Fruit fly (Drosophila melanogaster) whole organism, pupa: ENCODE measurements around the gene tgy.

Source experiments
- CG10348 ChIP-seq: fragments of 200-800 bp; sonication (Bioruptor generic); IDR thresholded peaks from 2 replicates; pipeline ENCODE4 v1.3.6; 2022; ENCODE audit warnings: missing biosample characterization, missing genetic modification characterization
- CG12605 ChIP-seq: fragments of 200-800 bp; sonication (Bioruptor generic); IDR thresholded peaks from 2 replicates; pipeline ENCODE4 v1.3.6; 2022; ENCODE audit warnings: missing biosample characterization, missing genetic modification characterization
- CG13204 ChIP-seq: fragments of 200-800 bp; sonication (Bioruptor generic); optimal IDR thresholded peaks from 2 replicates; lab custom pipeline; 2018; ENCODE audit warnings: missing biosample characterization, mild to moderate bottlenecking, missing genetic modification characterization, moderate library complexity
- CG14655 ChIP-seq: fragments of 200-800 bp; sonication (Bioruptor generic); optimal IDR thresholded peaks from 3 replicates; lab custom pipeline; 2017; ENCODE audit warnings: mild to moderate bottlenecking, missing biosample characterization, missing genetic modification reagents, missing genetic modification characterization
- CG15710 ChIP-seq: fragments of 200-800 bp; sonication (Bioruptor generic); optimal IDR thresholded peaks from 2 replicates; lab custom pipeline; 2018; ENCODE audit warnings: missing biosample characterization, mild to moderate bottlenecking, missing genetic modification characterization, moderate library complexity
- CG17806 ChIP-seq: fragments of 200-800 bp; sonication (Bioruptor generic); optimal IDR thresholded peaks from 2 replicates; lab custom pipeline; 2018; ENCODE audit warnings: missing biosample characterization, mild to moderate bottlenecking, missing genetic modification characterization, moderate library complexity
- CG32121 ChIP-seq: fragments of 200-800 bp; sonication (Bioruptor generic); IDR thresholded peaks from 2 replicates; pipeline ENCODE4 v1.3.6; 2022; ENCODE audit warnings: missing biosample characterization, missing genetic modification characterization
- CG34367 ChIP-seq: fragments of 200-800 bp; sonication (Bioruptor generic); optimal IDR thresholded peaks from 2 replicates; lab custom pipeline; 2018; ENCODE audit warnings: missing biosample characterization, mild to moderate bottlenecking, missing genetic modification characterization
- CG4496 ChIP-seq: fragments of 200-800 bp; sonication (Bioruptor generic); IDR thresholded peaks from 3 replicates; pipeline ENCODE4 v1.3.6; 2022; ENCODE audit warnings: missing biosample characterization, missing genetic modification characterization
- CG8159 ChIP-seq: fragments of 200-800 bp; sonication (Bioruptor generic); optimal IDR thresholded peaks from 3 replicates; lab custom pipeline; 2018; ENCODE audit warnings: missing biosample characterization, mild to moderate bottlenecking, missing genetic modification characterization, moderate library complexity
- CG8301 ChIP-seq: fragments of 200-800 bp; sonication (Bioruptor generic); optimal IDR thresholded peaks from 2 replicates; lab custom pipeline; 2018; ENCODE audit warnings: missing biosample characterization, mild to moderate bottlenecking, missing genetic modification characterization
- CG9948 ChIP-seq: fragments of 200-800 bp; sonication (Bioruptor generic); optimal IDR thresholded peaks from 2 replicates; lab custom pipeline; 2018; ENCODE audit warnings: missing biosample characterization, mild to moderate bottlenecking, missing genetic modification characterization, moderate library complexity
- D1 ChIP-seq: fragments of 200-800 bp; sonication (Bioruptor generic); optimal IDR thresholded peaks from 2 replicates; lab custom pipeline; 2018; ENCODE audit warnings: missing biosample characterization, mild to moderate bottlenecking, missing genetic modification characterization, moderate library complexity
- EcR ChIP-seq: fragments of 200-800 bp; sonication (Bioruptor generic); optimal IDR thresholded peaks from 3 replicates; lab custom pipeline; 2019; ENCODE audit warnings: missing biosample characterization, missing genetic modification characterization, mild to moderate bottlenecking, moderate library complexity, missing genetic modification reagents
- Ets98B ChIP-seq: fragments of 200-800 bp; sonication (Bioruptor generic); IDR thresholded peaks from 2 replicates; pipeline ENCODE4 v1.3.6; 2022; ENCODE audit warnings: missing biosample characterization, missing genetic modification characterization
- Pif1A ChIP-seq: fragments of 200-800 bp; sonication (Bioruptor generic); optimal IDR thresholded peaks from 3 replicates; lab custom pipeline; 2016; ENCODE audit warnings: missing biosample characterization, missing genetic modification characterization
- Pif1B ChIP-seq: fragments of 200-800 bp; sonication (Bioruptor generic); optimal IDR thresholded peaks from 3 replicates; lab custom pipeline; 2016; ENCODE audit warnings: missing biosample characterization, missing genetic modification characterization
- Snoo ChIP-seq: fragments of 200-800 bp; sonication (Bioruptor generic); optimal IDR thresholded peaks from 3 replicates; lab custom pipeline; 2017; ENCODE audit warnings: missing biosample characterization, mild to moderate bottlenecking, missing genetic modification characterization, inconsistent platforms
- fd96Ca ChIP-seq: fragments of 200-800 bp; sonication (Bioruptor generic); IDR thresholded peaks from 3 replicates; pipeline ENCODE4 v1.3.6; 2022; ENCODE audit warnings: missing biosample characterization, missing genetic modification characterization
- gl ChIP-seq: fragments of 200-800 bp; sonication (Bioruptor generic); optimal IDR thresholded peaks from 2 replicates; lab custom pipeline; 2018; ENCODE audit warnings: missing biosample characterization, mild to moderate bottlenecking, missing genetic modification characterization
- rn ChIP-seq: fragments of 200-800 bp; sonication (Bioruptor generic); IDR thresholded peaks from 2 replicates; pipeline ENCODE4 v1.3.6; 2022; ENCODE audit warnings: missing biosample characterization, missing genetic modification characterization

Gene tgy

DNA sequence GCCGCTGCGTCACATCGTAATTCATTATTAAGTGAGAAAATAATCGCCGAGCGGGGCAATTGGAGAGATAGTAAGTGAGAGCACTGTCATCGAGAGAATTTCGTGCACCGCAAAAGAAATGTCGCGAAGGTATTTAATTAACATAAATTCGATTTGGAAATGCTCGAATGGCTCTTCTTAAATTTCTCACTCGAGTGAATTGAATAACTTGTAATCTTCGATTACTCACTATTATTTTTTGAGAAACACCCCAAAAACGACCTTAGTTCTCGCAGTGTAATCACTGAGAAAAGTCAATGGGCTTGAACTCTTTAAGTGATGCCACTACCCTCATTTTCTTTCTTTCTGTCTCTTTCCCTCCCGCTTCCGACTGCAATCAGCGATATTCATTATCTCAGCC is 27.9 kb upstream of the tgy start:
- TF ChIP-seq EcR (peak; percentile 94), Ets98B (peak; percentile 94), fd96Ca (GFP tag; lab: Robert Waterston, UW) (peak; percentile 95), CG8301 (tag; lab: Kevin White, UChicago) (peak; percentile 93), CG4496 (peak; percentile 94), CG8159 (peak; percentile 91), CG9948 (tag; lab: Kevin White, UChicago) (peak; percentile 85), CG14655 (GFP tag; lab: Kevin White, UChicago) (peak; percentile 95), CG13204 (GFP tag; lab: Kevin White, UChicago) (peak; percentile 67), gl (tag; lab: Kevin White, UChicago) (peak; percentile 84), Snoo (tag; lab: Kevin White, UChicago) (peak; percentile 93), CG12605 (GFP tag; lab: Robert Waterston, UW) (peak; percentile 90), D1 (peak; percentile 23), CG32121 (GFP tag; lab: Robert Waterston, UW) (peak; percentile 90), CG34367 (tag; lab: Kevin White, UChicago) (peak; percentile 91), rn (peak; percentile 88), Pif1A (GFP tag; lab: Kevin White, UChicago) (peak; percentile 96), CG10348 (GFP tag; lab: Robert Waterston, UW) (peak; percentile 24; the same call in 1 of the 2 replicates), Pif1B (peak; percentile 96), CG17806 (peak; percentile 91), CG15710 (tag; lab: Kevin White, UChicago) (peak; percentile 92)

DNA sequence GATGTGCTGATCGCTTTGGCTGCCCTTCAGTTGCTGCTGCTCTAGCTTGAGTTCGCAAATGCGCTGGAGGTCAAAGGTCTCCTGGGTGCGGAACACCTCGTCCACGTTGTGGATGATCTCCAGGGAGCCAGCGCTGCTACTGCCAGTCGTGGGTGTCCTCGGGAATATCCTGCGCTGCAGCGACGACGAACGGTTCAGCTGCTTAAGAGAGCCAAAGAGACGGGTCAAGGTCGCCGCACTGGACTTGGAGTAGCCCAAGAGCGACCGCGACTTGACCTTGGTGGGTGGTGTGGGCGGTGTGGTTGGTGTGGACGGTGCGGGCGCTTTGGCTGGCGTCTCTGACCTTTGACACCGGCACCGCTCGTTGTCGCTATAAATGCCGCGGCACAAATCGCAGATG is 27.1 kb upstream of the tgy start:
- TF ChIP-seq CG15710 (tag; lab: Kevin White, UChicago) (no peak), CG10348 (GFP tag; lab: Robert Waterston, UW) (no peak), Pif1B (no peak), Ets98B (no peak), CG13204 (GFP tag; lab: Kevin White, UChicago) (no peak), CG17806 (no peak), D1 (no peak), CG8159 (no peak), CG34367 (tag; lab: Kevin White, UChicago) (no peak), gl (tag; lab: Kevin White, UChicago) (no peak), CG12605 (GFP tag; lab: Robert Waterston, UW) (no peak), EcR (no peak), CG9948 (tag; lab: Kevin White, UChicago) (no peak), Pif1A (GFP tag; lab: Kevin White, UChicago) (no peak), rn (no peak), CG14655 (GFP tag; lab: Kevin White, UChicago) (no peak), Snoo (tag; lab: Kevin White, UChicago) (no peak), CG4496 (no peak)

DNA sequence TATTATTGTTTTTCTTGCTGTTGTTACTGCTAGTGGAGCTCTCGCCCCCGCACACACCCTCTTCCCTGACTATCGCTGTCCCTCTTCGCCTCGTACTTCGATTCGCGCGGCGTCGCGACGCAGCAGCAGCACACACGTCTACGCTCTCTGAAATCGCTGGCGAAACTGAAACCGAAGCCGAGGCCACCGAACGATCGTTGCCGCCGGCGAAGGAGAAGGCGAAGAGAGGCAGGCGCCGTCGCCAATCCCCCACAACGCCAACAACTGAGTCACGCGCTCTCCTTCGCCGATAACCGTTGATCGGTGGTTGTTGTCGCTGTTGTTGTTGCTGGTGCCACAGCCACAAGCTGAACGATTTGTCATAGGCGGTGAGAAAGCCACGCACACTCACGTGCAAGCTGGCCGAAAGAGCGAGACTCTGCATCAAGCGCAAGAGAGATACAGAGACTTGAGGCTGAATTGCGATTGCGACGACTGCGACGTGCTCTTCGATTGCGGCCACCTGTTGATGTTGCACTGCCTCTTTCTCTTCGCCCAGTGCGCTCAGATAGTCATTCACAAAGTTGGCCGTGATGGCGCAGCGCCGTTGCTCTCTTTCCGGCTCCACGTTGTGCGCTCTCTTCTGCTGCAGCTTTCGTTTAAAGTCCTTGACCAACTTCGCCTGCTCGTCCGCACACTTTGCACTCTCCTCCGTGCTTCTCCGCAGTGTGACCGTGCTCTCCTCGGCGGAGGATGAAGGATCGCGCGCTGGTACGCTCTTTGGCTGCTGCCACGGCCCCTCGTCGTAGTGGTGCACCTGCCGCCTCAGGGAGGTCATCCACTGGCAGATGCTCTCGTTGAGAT is 26.4 kb upstream of the tgy start:
- peak; percentile 64 for TF ChIP-seq CG4496
- TF ChIP-seq D1: no peak
- peak; percentile 49 for TF ChIP-seq Pif1B
- no peak for TF ChIP-seq Pif1A (GFP tag; lab: Kevin White, UChicago)
- TF ChIP-seq CG9948 (tag; lab: Kevin White, UChicago): no peak
- peak; percentile 56; the same call in 2 of the 3 replicates for TF ChIP-seq fd96Ca (GFP tag; lab: Robert Waterston, UW)
- no peak for TF ChIP-seq CG17806
- TF ChIP-seq Snoo (tag; lab: Kevin White, UChicago): no peak
- TF ChIP-seq CG8159: no peak
- TF ChIP-seq CG13204 (GFP tag; lab: Kevin White, UChicago): peak; percentile 79
- TF ChIP-seq CG12605 (GFP tag; lab: Robert Waterston, UW): 0 out of 2 replicates have a peak, but pooled peaks have one; percentile 17
- TF ChIP-seq CG32121 (GFP tag; lab: Robert Waterston, UW): peak; percentile 50
- TF ChIP-seq CG15710 (tag; lab: Kevin White, UChicago): no peak
- no peak for TF ChIP-seq CG8301 (tag; lab: Kevin White, UChicago)
- TF ChIP-seq CG10348 (GFP tag; lab: Robert Waterston, UW): no peak
- TF ChIP-seq CG34367 (tag; lab: Kevin White, UChicago): no peak
- TF ChIP-seq EcR: peak; percentile 82
- TF ChIP-seq CG14655 (GFP tag; lab: Kevin White, UChicago): no peak
- peak; percentile 46; the same call in 1 of the 2 replicates for TF ChIP-seq Ets98B
- TF ChIP-seq rn: no peak
- peak; percentile 6 for TF ChIP-seq gl (tag; lab: Kevin White, UChicago)

DNA sequence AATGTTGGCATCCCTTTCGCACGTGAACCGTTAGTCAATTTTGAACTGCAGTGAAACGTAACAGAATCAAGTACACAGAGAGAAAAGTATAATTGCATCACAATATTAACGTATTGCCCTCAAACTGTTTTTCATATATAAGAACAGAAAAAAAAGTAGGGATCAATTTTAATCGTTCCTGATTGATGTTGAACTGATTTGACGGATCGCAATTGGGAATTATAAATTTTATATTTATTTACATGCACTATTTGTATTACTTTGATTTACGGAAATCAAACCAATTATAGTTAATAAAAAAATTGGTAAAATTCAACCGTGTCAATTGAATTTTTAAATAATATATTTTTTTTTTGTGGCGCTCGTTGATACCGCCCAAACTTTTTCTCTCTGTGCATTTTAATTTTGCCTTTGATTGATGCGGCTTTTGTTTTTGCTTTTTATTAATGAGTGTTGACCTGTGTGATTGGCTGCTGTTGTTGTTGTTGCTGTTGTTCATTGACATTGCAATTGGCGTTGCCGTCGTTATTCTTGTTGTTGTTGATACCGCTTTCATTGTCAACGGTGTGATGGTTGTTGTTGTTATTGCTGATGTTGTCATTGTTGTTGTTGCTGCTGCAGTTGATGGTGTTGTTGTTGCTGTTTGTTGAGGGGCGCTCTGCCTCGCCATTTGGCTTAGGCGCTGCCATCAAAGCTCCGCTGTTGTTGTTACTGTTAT is 25.6 kb upstream of the tgy start:
- TF ChIP-seq Ets98B (no peak), CG15710 (tag; lab: Kevin White, UChicago) (peak; percentile 68), CG10348 (GFP tag; lab: Robert Waterston, UW) (0 out of 2 replicates have a peak, but pooled peaks have one; percentile 22), Snoo (tag; lab: Kevin White, UChicago) (peak; percentile 79), CG8301 (tag; lab: Kevin White, UChicago) (peak; percentile 41), D1 (peak; percentile 5), CG9948 (tag; lab: Kevin White, UChicago) (peak; percentile 73), CG17806 (peak; percentile 69), CG8159 (peak; percentile 75), CG12605 (GFP tag; lab: Robert Waterston, UW) (no peak), CG34367 (tag; lab: Kevin White, UChicago) (peak; percentile 47), EcR (no peak), CG14655 (GFP tag; lab: Kevin White, UChicago) (peak; percentile 70), fd96Ca (GFP tag; lab: Robert Waterston, UW) (no peak), CG13204 (GFP tag; lab: Kevin White, UChicago) (no peak), CG32121 (GFP tag; lab: Robert Waterston, UW) (peak; percentile 41; the same call in 1 of the 2 replicates), Pif1A (GFP tag; lab: Kevin White, UChicago) (peak; percentile 39), Pif1B (peak; percentile 42), CG4496 (peak; percentile 49; the same call in 1 of the 3 replicates)
